Worm (Caenorhabditis elegans) whole organism, L3 larva: ENCODE data around the gene pigt-1.

Experiments used
- R02D3.7 ChIP-seq: fragments of 150-350 bp; optimal IDR thresholded peaks from 2 replicates; lab custom pipeline; 2014; ENCODE audit warnings: missing biosample characterization, missing genetic modification characterization
- ZK546.5 ChIP-seq: sonication (generic microtip); optimal IDR thresholded peaks from 2 replicates; lab custom pipeline; 2017; ENCODE audit warnings: missing biosample characterization, missing genetic modification characterization
- aly-2 ChIP-seq: fragments of 150-350 bp; optimal IDR thresholded peaks from 2 replicates; lab custom pipeline; 2014; ENCODE audit warnings: missing biosample characterization, missing genetic modification characterization
- ama-1 ChIP-seq: fragments of 150-350 bp; optimal IDR thresholded peaks from 2 replicates; lab custom pipeline; 2018
- ceh-16 ChIP-seq: sonication (generic microtip); optimal IDR thresholded peaks from 2 replicates; lab custom pipeline; 2017; ENCODE audit warnings: missing biosample characterization, missing genetic modification characterization
- ceh-28 ChIP-seq: fragments of 150-350 bp; optimal IDR thresholded peaks from 2 replicates; lab custom pipeline; 2014; ENCODE audit warnings: missing biosample characterization, missing genetic modification reagents, missing genetic modification characterization
- ceh-82 ChIP-seq: fragments of 150-350 bp; optimal IDR thresholded peaks from 2 replicates; lab custom pipeline; 2014; ENCODE audit warnings: missing biosample characterization, missing genetic modification characterization
- ceh-9 ChIP-seq: sonication (generic microtip); optimal IDR thresholded peaks from 2 replicates; lab custom pipeline; 2018; ENCODE audit warnings: missing biosample characterization, missing genetic modification characterization
- daf-12 ChIP-seq: fragments of 150-350 bp; optimal IDR thresholded peaks from 2 replicates; lab custom pipeline; 2014; ENCODE audit warnings: missing biosample characterization, missing genetic modification reagents, missing genetic modification characterization
- egl-27 ChIP-seq: sonication (generic microtip); optimal IDR thresholded peaks from 4 replicates; lab custom pipeline; 2017; ENCODE audit warnings: missing biosample characterization, missing genetic modification reagents, missing genetic modification characterization
- egl-5 ChIP-seq: fragments of 150-350 bp; optimal IDR thresholded peaks from 2 replicates; lab custom pipeline; 2017; ENCODE audit warnings: missing biosample characterization, missing genetic modification reagents, missing genetic modification characterization, inconsistent platforms
- elt-1 ChIP-seq: fragments of 150-350 bp; optimal IDR thresholded peaks from 2 replicates; lab custom pipeline; 2014; ENCODE audit warnings: missing biosample characterization, missing genetic modification characterization
- elt-2 ChIP-seq: sonication (generic microtip); optimal IDR thresholded peaks from 2 replicates; lab custom pipeline; 2016; ENCODE audit warnings: missing genetic modification reagents, mild to moderate bottlenecking, missing genetic modification characterization, missing compliant biosample characterization
- elt-3 ChIP-seq, 3 experiments: fragments of 150-350 bp in 1 of 3; sonication (generic microtip) in 2 of 3; optimal IDR thresholded peaks; 2 replicates in 2 of 3; 4 replicates in 1 of 3; lab custom pipeline; 2014 to 2017; ENCODE audit warnings: missing biosample characterization in 3 of 3, missing genetic modification characterization in 3 of 3
- eor-1 ChIP-seq, 2 experiments: fragments of 150-350 bp; optimal IDR thresholded peaks; 2 replicates each; lab custom pipeline; 2014 to 2018; ENCODE audit warnings: missing biosample characterization in 2 of 2, missing genetic modification characterization in 2 of 2
- fkh-10 ChIP-seq: sonication (generic microtip); optimal IDR thresholded peaks from 2 replicates; lab custom pipeline; 2017; ENCODE audit warnings: missing biosample characterization, missing genetic modification reagents, missing genetic modification characterization
- fkh-2 ChIP-seq: fragments of 150-350 bp; optimal IDR thresholded peaks from 2 replicates; lab custom pipeline; 2014; ENCODE audit warnings: missing biosample characterization, missing genetic modification reagents, missing genetic modification characterization
- fos-1 ChIP-seq: fragments of 150-350 bp; optimal IDR thresholded peaks from 2 replicates; lab custom pipeline; 2014; ENCODE audit warnings: missing biosample characterization, missing genetic modification characterization
- hmg-11 ChIP-seq: sonication (generic microtip); optimal IDR thresholded peaks from 2 replicates; lab custom pipeline; 2016; ENCODE audit warnings: missing genetic modification characterization, missing compliant biosample characterization
- jun-1 ChIP-seq: fragments of 150-350 bp; optimal IDR thresholded peaks from 2 replicates; lab custom pipeline; 2014; ENCODE audit warnings: missing biosample characterization, missing genetic modification reagents, missing genetic modification characterization
- lin-15B ChIP-seq: fragments of 150-350 bp; optimal IDR thresholded peaks from 2 replicates; lab custom pipeline; 2014; ENCODE audit warnings: missing biosample characterization, missing genetic modification characterization
- lin-39 ChIP-seq: fragments of 150-350 bp; optimal IDR thresholded peaks from 2 replicates; lab custom pipeline; 2018; ENCODE audit warnings: missing biosample characterization, missing genetic modification reagents, missing genetic modification characterization
- lsy-12 ChIP-seq: sonication (generic microtip); optimal IDR thresholded peaks from 2 replicates; lab custom pipeline; 2016; ENCODE audit warnings: mild to moderate bottlenecking, missing genetic modification characterization, missing compliant biosample characterization
- mdl-1 ChIP-seq: fragments of 150-350 bp; optimal IDR thresholded peaks from 2 replicates; lab custom pipeline; 2014; ENCODE audit warnings: missing biosample characterization, missing genetic modification characterization
- mml-1 ChIP-seq: fragments of 150-350 bp; sonication (generic microtip); optimal IDR thresholded peaks from 3 replicates; lab custom pipeline; 2014; ENCODE audit warnings: missing biosample characterization, missing genetic modification characterization
- nfya-1 ChIP-seq: sonication (generic microtip); optimal IDR thresholded peaks from 2 replicates; lab custom pipeline; 2017; ENCODE audit warnings: missing genetic modification characterization, mild to moderate bottlenecking, missing compliant biosample characterization, antibody characterized with exemption, moderate library complexity; ENCODE audit not compliant: insufficient read depth
- nhr-11 ChIP-seq: fragments of 150-350 bp; optimal IDR thresholded peaks from 2 replicates; lab custom pipeline; 2014; ENCODE audit warnings: missing biosample characterization, missing genetic modification characterization
- nhr-12 ChIP-seq: fragments of 150-350 bp; optimal IDR thresholded peaks from 2 replicates; lab custom pipeline; 2014; ENCODE audit warnings: missing biosample characterization, missing genetic modification characterization
- nhr-23 ChIP-seq: fragments of 150-350 bp; optimal IDR thresholded peaks from 2 replicates; lab custom pipeline; 2014; ENCODE audit warnings: missing biosample characterization, missing genetic modification reagents, missing genetic modification characterization
- nhr-237 ChIP-seq: fragments of 150-350 bp; optimal IDR thresholded peaks from 2 replicates; lab custom pipeline; 2014; ENCODE audit warnings: missing biosample characterization, missing genetic modification characterization
- nhr-25 ChIP-seq: sonication (generic microtip); optimal IDR thresholded peaks from 2 replicates; lab custom pipeline; 2017; ENCODE audit warnings: missing biosample characterization, missing genetic modification characterization
- nhr-28 ChIP-seq: fragments of 150-350 bp; optimal IDR thresholded peaks from 2 replicates; lab custom pipeline; 2014; ENCODE audit warnings: missing biosample characterization, missing genetic modification characterization
- nhr-43 ChIP-seq: sonication (generic microtip); optimal IDR thresholded peaks from 2 replicates; lab custom pipeline; 2016; ENCODE audit warnings: mild to moderate bottlenecking, missing genetic modification characterization, missing compliant biosample characterization; ENCODE audit not compliant: poor library complexity, severe bottlenecking
- nhr-67 ChIP-seq: fragments of 150-350 bp; optimal IDR thresholded peaks from 2 replicates; lab custom pipeline; 2014; ENCODE audit warnings: missing biosample characterization, missing genetic modification characterization
- nhr-76 ChIP-seq: fragments of 150-350 bp; sonication (generic microtip); optimal IDR thresholded peaks from 5 replicates; lab custom pipeline; 2014; ENCODE audit warnings: missing biosample characterization, missing genetic modification characterization
- nhr-77 ChIP-seq: fragments of 150-350 bp; optimal IDR thresholded peaks from 2 replicates; lab custom pipeline; 2014; ENCODE audit warnings: missing biosample characterization, missing genetic modification characterization
- pha-4 ChIP-seq: fragments of 150-350 bp; optimal IDR thresholded peaks from 2 replicates; lab custom pipeline; 2014; ENCODE audit warnings: missing biosample characterization, missing genetic modification reagents, missing genetic modification characterization
- pqm-1 ChIP-seq: fragments of 150-350 bp; optimal IDR thresholded peaks from 2 replicates; lab custom pipeline; 2017; ENCODE audit warnings: missing biosample characterization, missing genetic modification characterization, inconsistent platforms
- sea-2 ChIP-seq: fragments of 150-350 bp; sonication (generic microtip); optimal IDR thresholded peaks from 4 replicates; lab custom pipeline; 2014; ENCODE audit warnings: missing biosample characterization, missing genetic modification reagents, missing genetic modification characterization
- skn-1 ChIP-seq: fragments of 150-350 bp; optimal IDR thresholded peaks from 2 replicates; lab custom pipeline; 2014; ENCODE audit warnings: missing biosample characterization, missing genetic modification characterization
- snpc-4 ChIP-seq: fragments of 150-350 bp; optimal IDR thresholded peaks from 2 replicates; lab custom pipeline; 2014; ENCODE audit warnings: missing biosample characterization, missing genetic modification characterization
- tbx-2 ChIP-seq: sonication (generic microtip); optimal IDR thresholded peaks from 2 replicates; lab custom pipeline; 2016; ENCODE audit warnings: mild to moderate bottlenecking, missing genetic modification characterization, missing compliant biosample characterization
- unc-39 ChIP-seq: sonication (generic microtip); optimal IDR thresholded peaks from 4 replicates; lab custom pipeline; 2017; ENCODE audit warnings: missing biosample characterization, missing genetic modification characterization
- unc-62 ChIP-seq: fragments of 150-350 bp; sonication (generic microtip); optimal IDR thresholded peaks from 4 replicates; lab custom pipeline; 2014; ENCODE audit warnings: missing biosample characterization, missing genetic modification reagents, missing genetic modification characterization
- zag-1 ChIP-seq: fragments of 150-350 bp; optimal IDR thresholded peaks from 2 replicates; lab custom pipeline; 2014; ENCODE audit warnings: missing biosample characterization, missing genetic modification characterization
- ztf-11 ChIP-seq: fragments of 150-350 bp; optimal IDR thresholded peaks from 2 replicates; lab custom pipeline; 2014; ENCODE audit warnings: missing biosample characterization, missing genetic modification characterization
- ztf-4 ChIP-seq: fragments of 150-350 bp; optimal IDR thresholded peaks from 2 replicates; lab custom pipeline; 2014; ENCODE audit warnings: missing biosample characterization, missing genetic modification characterization

The pigt-1 gene

DNA sequence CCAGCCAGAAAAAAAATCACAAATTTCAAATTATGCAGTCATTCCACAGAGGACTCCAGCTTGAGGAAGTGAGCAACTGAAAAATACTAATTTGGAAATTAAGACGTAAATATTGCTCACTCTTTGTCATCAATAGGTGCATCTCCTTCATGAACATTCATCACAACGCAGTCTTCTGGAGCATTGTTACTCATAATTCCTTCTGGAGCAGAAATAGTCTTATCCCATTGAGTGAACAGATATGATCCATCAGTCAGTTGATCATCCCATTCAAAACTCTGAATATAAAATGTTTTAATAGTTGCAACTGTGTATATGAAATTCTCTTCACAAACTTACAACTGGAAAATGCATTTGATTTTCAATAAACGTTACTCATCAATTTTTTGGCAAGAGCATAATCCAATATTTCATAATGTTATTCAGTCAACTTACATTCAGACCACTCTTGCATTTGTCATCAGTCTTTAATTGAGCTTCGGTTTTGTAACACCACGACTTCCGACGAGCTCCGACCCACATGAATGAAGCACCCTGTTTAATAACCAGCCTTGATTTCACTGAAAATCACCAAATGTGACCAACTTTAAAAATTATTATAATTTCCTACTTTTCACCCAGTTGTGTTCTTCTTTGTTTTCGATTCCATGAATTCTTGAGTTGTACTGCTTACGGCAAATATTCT, 5.0 kb downstream of the pigt-1 start (continued):
- TF ChIP-seq ztf-4 (tag; lab: Kevin White, UChicago), result peak; percentile 13
- TF ChIP-seq skn-1 (tag; lab: Kevin White, UChicago), result no peak
- no peak for TF ChIP-seq pqm-1 (tag; lab: Kevin White, UChicago)
- TF ChIP-seq nhr-12 (tag; lab: Kevin White, UChicago), result no peak
- no peak for TF ChIP-seq egl-27 (tag; lab: Kevin White, UChicago)
- no peak for TF ChIP-seq fos-1 (tag; lab: Kevin White, UChicago)
- TF ChIP-seq lin-15B (tag; lab: Kevin White, UChicago), result no peak
- TF ChIP-seq elt-3 (tag; optimal IDR thresholded peaks at IDR 0.05; lab: Kevin White, UChicago), result no peak
- TF ChIP-seq nhr-25 (tag; lab: Kevin White, UChicago), result peak; percentile 43
- TF ChIP-seq nhr-43 (tag; lab: Kevin White, UChicago), result peak; percentile 8
- peak; percentile 83 for TF ChIP-seq ama-1 (lab: Kevin White, UChicago)
- no peak for TF ChIP-seq ceh-28 (tag; lab: Kevin White, UChicago)
- TF ChIP-seq fkh-10, result no peak
- TF ChIP-seq hmg-11 (tag; lab: Kevin White, UChicago), result no peak

DNA sequence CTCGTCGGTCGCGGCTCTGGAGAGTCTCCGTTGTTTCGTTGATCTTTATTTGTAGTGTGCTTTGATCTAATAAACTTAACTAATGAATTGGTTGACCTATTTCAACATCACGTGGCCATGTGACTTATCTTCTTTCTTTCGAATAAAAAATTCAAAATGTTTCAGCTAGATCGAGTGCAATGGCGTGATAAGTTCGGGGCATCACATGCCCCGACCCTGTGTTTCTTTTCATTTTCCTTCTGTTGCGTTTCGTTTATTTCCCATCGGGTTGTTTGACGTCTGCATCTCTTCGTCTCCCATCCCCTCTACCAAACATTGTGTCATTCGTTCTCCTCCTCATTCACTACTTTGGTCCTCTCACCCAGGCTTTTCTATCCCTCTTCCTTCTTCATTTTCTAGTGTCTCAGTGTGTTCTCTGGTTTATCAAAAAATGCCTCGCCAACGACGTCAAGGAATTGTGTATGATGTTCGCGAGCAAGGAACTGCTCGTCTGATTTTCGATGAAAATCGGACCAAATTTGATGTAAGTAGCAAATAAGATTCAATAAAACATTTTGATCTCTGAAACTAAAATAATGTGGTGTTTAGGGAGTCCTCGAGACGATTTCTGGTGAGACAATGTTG, 6.9 kb downstream of the pigt-1 start, which contains the start of gene F17C11.4:
Gene F17C11.4, plus strand, starts transcription at position 206 of the 624 bp plus-strand sequence.
- TF ChIP-seq nhr-25 (tag; lab: Kevin White, UChicago) (peak; percentile 87), nhr-43 (tag; lab: Kevin White, UChicago) (peak; percentile 88), zag-1 (tag; lab: Kevin White, UChicago) (no peak), pha-4 (tag; lab: Kevin White, UChicago) (peak; percentile 43), egl-5 (peak; percentile 81), aly-2 (tag; lab: Kevin White, UChicago) (no peak), nhr-67 (tag; lab: Kevin White, UChicago) (no peak), egl-27 (tag; lab: Kevin White, UChicago) (no peak), elt-3 (tag; optimal IDR thresholded peaks at IDR 0.05; lab: Kevin White, UChicago) (no peak), ceh-16 (tag; lab: Kevin White, UChicago) (no peak), lin-39 (tag; lab: Kevin White, UChicago) (peak; percentile 0), daf-12 (tag; lab: Kevin White, UChicago) (no peak), lsy-12 (tag; lab: Kevin White, UChicago) (peak; percentile 43), nfya-1 (tag; lab: Kevin White, UChicago) (peak; percentile 75), nhr-28 (tag; lab: Kevin White, UChicago) (no peak), fos-1 (tag; lab: Kevin White, UChicago) (peak; percentile 14), fkh-10 (peak; percentile 9), unc-62 (GFP tag; lab: Kevin White, UChicago) (peak; percentile 53), elt-2 (tag; lab: Kevin White, UChicago) (peak; percentile 83), jun-1 (tag; lab: Kevin White, UChicago) (peak; percentile 80), ama-1 (lab: Kevin White, UChicago) (peak; percentile 46), nhr-76 (no peak), nhr-77 (tag; lab: Kevin White, UChicago) (no peak), nhr-23 (tag; lab: Kevin White, UChicago) (peak; percentile 57), eor-1 (tag; optimal IDR thresholded peaks at IDR 0.05; lab: Kevin White, UChicago) (no peak), nhr-237 (tag; lab: Kevin White, UChicago) (no peak), R02D3.7 (tag; lab: Kevin White, UChicago) (no peak), ztf-4 (tag; lab: Kevin White, UChicago) (no peak), lin-15B (tag; lab: Kevin White, UChicago) (peak; percentile 1), ceh-9 (tag; lab: Kevin White, UChicago) (no peak), skn-1 (tag; lab: Kevin White, UChicago) (no peak), mml-1 (tag; lab: Kevin White, UChicago) (no peak), fkh-2 (tag; lab: Kevin White, UChicago) (no peak), hmg-11 (tag; lab: Kevin White, UChicago) (peak; percentile 74), ceh-82 (tag; lab: Kevin White, UChicago) (no peak), nhr-11 (tag; lab: Kevin White, UChicago) (peak; percentile 47), elt-1 (tag; lab: Kevin White, UChicago) (no peak), pqm-1 (tag; lab: Kevin White, UChicago) (no peak), ceh-28 (tag; lab: Kevin White, UChicago) (no peak), snpc-4 (tag; lab: Kevin White, UChicago) (peak; percentile 51), mdl-1 (tag; lab: Kevin White, UChicago) (no peak), ZK546.5 (tag; lab: Kevin White, UChicago) (no peak), sea-2 (GFP tag; lab: Kevin White, UChicago) (no peak), ztf-11 (no peak), nhr-12 (tag; lab: Kevin White, UChicago) (no peak), unc-39 (tag; lab: Kevin White, UChicago) (no peak), tbx-2 (peak; percentile 28)
